Fruit fly (Drosophila melanogaster): ENCODE measurements around the gene Eig71Ef.

Gene Eig71Ef

dm6 chr3L:15625676-15626414, 31.3 kb downstream of the Eig71Ef start:
- peak; percentile 93 for TF ChIP-seq noc (tag; optimal IDR thresholded peaks at IDR 0.05)

- TF ChIP-seq noc (tag; optimal IDR thresholded peaks at IDR 0.05): no peak
Observed at dm6 chr3L:15624944-15625610, 32.1 kb downstream of the Eig71Ef start.

- TF ChIP-seq noc (tag; optimal IDR thresholded peaks at IDR 0.05): no peak
Observed at dm6 chr3L:15624097-15624496, 33.1 kb downstream of the Eig71Ef start.

dm6 chr3L:15619626-15620247, 37.5 kb downstream of the Eig71Ef start, which contains the start of gene Phs:
Gene Phs, plus strand, starts transcription at chr3L:15619901.
- peak; percentile 60 for TF ChIP-seq noc (tag; optimal IDR thresholded peaks at IDR 0.05)

dm6 chr3L:15616900-15617299, 40.3 kb downstream of the Eig71Ef start:
- no peak for TF ChIP-seq noc (tag; optimal IDR thresholded peaks at IDR 0.05)

- no peak for TF ChIP-seq noc (tag; optimal IDR thresholded peaks at IDR 0.05)
Observed at dm6 chr3L:15616490-15616889, 40.7 kb downstream of the Eig71Ef start.

- no peak for TF ChIP-seq noc (tag; optimal IDR thresholded peaks at IDR 0.05)
Observed at dm6 chr3L:15612728-15613127, 44.5 kb downstream of the Eig71Ef start, which contains the start of gene CG13449. Gene CG13449, minus strand, starts transcription at chr3L:15612828.

- no peak for TF ChIP-seq noc (tag; optimal IDR thresholded peaks at IDR 0.05)
Observed at dm6 chr3L:15610109-15610508, 47.1 kb downstream of the Eig71Ef start, which contains the start of gene CG7650. Gene CG7650, minus strand, starts transcription at chr3L:15610386.
